Fruit fly (Drosophila melanogaster) whole organism, prepupa: ENCODE data around the gene CG33285.

Source experiments
- CG10669 ChIP-seq: fragments of 200-800 bp; sonication (Bioruptor generic); optimal IDR thresholded peaks from 3 replicates; lab custom pipeline; 2018; ENCODE audit warnings: missing biosample characterization, mild to moderate bottlenecking, missing genetic modification characterization, moderate library complexity
- CG11762 ChIP-seq: fragments of 200-800 bp; sonication (Bioruptor generic); optimal IDR thresholded peaks from 3 replicates; lab custom pipeline; 2016; ENCODE audit warnings: missing biosample characterization, missing genetic modification characterization; ENCODE audit not compliant: insufficient read depth
- CG11902 ChIP-seq: fragments of 200-800 bp; sonication (Bioruptor generic); optimal IDR thresholded peaks from 3 replicates; lab custom pipeline; 2016; ENCODE audit warnings: missing biosample characterization, missing genetic modification characterization
- CG15336 ChIP-seq: fragments of 200-800 bp; sonication (Bioruptor generic); IDR thresholded peaks from 2 replicates; pipeline ENCODE4 v1.3.6; 2022; ENCODE audit warnings: missing biosample characterization, missing genetic modification characterization
- CG1621 ChIP-seq: fragments of 200-800 bp; sonication (Bioruptor generic); optimal IDR thresholded peaks from 3 replicates; lab custom pipeline; 2018; ENCODE audit warnings: missing biosample characterization, mild to moderate bottlenecking, missing genetic modification characterization
- CG3032 ChIP-seq: fragments of 200-800 bp; optimal IDR thresholded peaks from 2 replicates; lab custom pipeline; 2019; ENCODE audit warnings: missing biosample characterization, mild to moderate bottlenecking, missing genetic modification characterization, moderate library complexity
- CG31627 ChIP-seq: fragments of 200-800 bp; sonication (Bioruptor generic); optimal IDR thresholded peaks from 3 replicates; lab custom pipeline; 2016; ENCODE audit warnings: missing biosample characterization, missing genetic modification characterization
- CG32006 ChIP-seq: fragments of 200-800 bp; sonication (Bioruptor generic); optimal IDR thresholded peaks from 3 replicates; lab custom pipeline; 2017; ENCODE audit warnings: missing biosample characterization, mild to moderate bottlenecking, missing genetic modification characterization
- CG34406 ChIP-seq: fragments of 200-800 bp; sonication (Bioruptor generic); optimal IDR thresholded peaks from 3 replicates; lab custom pipeline; 2016; ENCODE audit warnings: missing biosample characterization, missing genetic modification characterization
- CG3919 ChIP-seq: fragments of 200-800 bp; sonication (Bioruptor generic); optimal IDR thresholded peaks from 3 replicates; lab custom pipeline; 2016; ENCODE audit warnings: missing biosample characterization, missing genetic modification characterization
- CG4318 ChIP-seq: fragments of 200-800 bp; sonication (Bioruptor generic); optimal IDR thresholded peaks from 3 replicates; lab custom pipeline; 2017; ENCODE audit warnings: missing biosample characterization, mild to moderate bottlenecking, missing genetic modification characterization
- CG6276 ChIP-seq: fragments of 200-800 bp; sonication (Bioruptor generic); optimal IDR thresholded peaks from 2 replicates; lab custom pipeline; 2017; ENCODE audit warnings: missing biosample characterization, mild to moderate bottlenecking, missing genetic modification characterization
- CG6792 ChIP-seq: fragments of 200-800 bp; sonication (Bioruptor generic); optimal IDR thresholded peaks from 3 replicates; lab custom pipeline; 2016; ENCODE audit warnings: missing biosample characterization, missing genetic modification characterization
- CG6808 ChIP-seq: fragments of 200-800 bp; sonication (Bioruptor generic); optimal IDR thresholded peaks from 3 replicates; lab custom pipeline; 2017; ENCODE audit warnings: missing biosample characterization, missing genetic modification characterization, mild to moderate bottlenecking, moderate library complexity, missing genetic modification reagents
- CG7368 ChIP-seq: fragments of 200-800 bp; sonication (Bioruptor generic); optimal IDR thresholded peaks from 3 replicates; lab custom pipeline; 2016; ENCODE audit warnings: missing biosample characterization, missing genetic modification characterization
- CG8319 ChIP-seq: fragments of 200-800 bp; sonication (Bioruptor generic); optimal IDR thresholded peaks from 3 replicates; lab custom pipeline; 2016; ENCODE audit warnings: missing biosample characterization, missing genetic modification characterization
- CG8632 ChIP-seq: fragments of 200-800 bp; sonication (Bioruptor generic); optimal IDR thresholded peaks from 3 replicates; lab custom pipeline; 2016; ENCODE audit warnings: missing biosample characterization, missing genetic modification characterization
- CG9139 ChIP-seq: fragments of 200-800 bp; sonication (Bioruptor generic); optimal IDR thresholded peaks from 3 replicates; lab custom pipeline; 2017; ENCODE audit warnings: missing biosample characterization, mild to moderate bottlenecking, missing genetic modification characterization
- Eip75B ChIP-seq: fragments of 200-800 bp; sonication (Bioruptor generic); optimal IDR thresholded peaks from 3 replicates; lab custom pipeline; 2016; ENCODE audit warnings: missing biosample characterization, missing genetic modification characterization
- Eip78C ChIP-seq: fragments of 200-800 bp; sonication (Bioruptor generic); peaks from one replicate; lab custom pipeline; 2016; ENCODE audit warnings: missing biosample characterization, missing genetic modification characterization
- Eip93F ChIP-seq: fragments of 200-800 bp; sonication (Bioruptor generic); optimal IDR thresholded peaks from 2 replicates; lab custom pipeline; 2016; ENCODE audit warnings: missing biosample characterization, mild to moderate bottlenecking, missing genetic modification characterization
- Ets21C ChIP-seq: fragments of 200-800 bp; sonication (Bioruptor generic); optimal IDR thresholded peaks from 3 replicates; lab custom pipeline; 2016; ENCODE audit warnings: missing biosample characterization, missing genetic modification characterization
- Ets96B ChIP-seq: fragments of 200-800 bp; optimal IDR thresholded peaks from 2 replicates; lab custom pipeline; 2019; ENCODE audit warnings: missing biosample characterization, mild to moderate bottlenecking, missing genetic modification characterization, moderate library complexity
- Hr38 ChIP-seq: sonication (Bioruptor generic); optimal IDR thresholded peaks from 2 replicates; lab custom pipeline; 2016; ENCODE audit warnings: missing biosample characterization, missing genetic modification characterization
- Hr39 ChIP-seq: fragments of 200-800 bp; sonication (Bioruptor generic); optimal IDR thresholded peaks from 2 replicates; lab custom pipeline; 2016; ENCODE audit warnings: missing biosample characterization, missing genetic modification characterization
- Hr4 ChIP-seq: fragments of 200-800 bp; sonication (Bioruptor generic); optimal IDR thresholded peaks from 3 replicates; lab custom pipeline; 2016; ENCODE audit warnings: missing biosample characterization, missing genetic modification characterization
- Lpt ChIP-seq: fragments of 200-800 bp; sonication (Bioruptor generic); optimal IDR thresholded peaks from 3 replicates; lab custom pipeline; 2016; ENCODE audit warnings: missing biosample characterization, missing genetic modification characterization
- OdsH ChIP-seq: fragments of 200-800 bp; sonication (Bioruptor generic); optimal IDR thresholded peaks from 3 replicates; lab custom pipeline; 2016; ENCODE audit warnings: missing biosample characterization, missing genetic modification characterization
- Sox102F ChIP-seq: fragments of 200-800 bp; sonication (Bioruptor generic); optimal IDR thresholded peaks from 2 replicates; lab custom pipeline; 2016; ENCODE audit warnings: missing biosample characterization, mild to moderate bottlenecking, missing genetic modification characterization
- Sox15 ChIP-seq: fragments of 200-800 bp; sonication (Bioruptor generic); optimal IDR thresholded peaks from 3 replicates; lab custom pipeline; 2016; ENCODE audit warnings: missing biosample characterization, missing genetic modification characterization
- achi ChIP-seq: fragments of 200-800 bp; sonication (Bioruptor generic); optimal IDR thresholded peaks from 3 replicates; lab custom pipeline; 2016; ENCODE audit warnings: missing biosample characterization, missing genetic modification characterization
- acj6 ChIP-seq: fragments of 200-800 bp; sonication (Bioruptor generic); optimal IDR thresholded peaks from 3 replicates; lab custom pipeline; 2016; ENCODE audit warnings: missing biosample characterization, missing genetic modification characterization
- cyc ChIP-seq: fragments of 200-800 bp; sonication (Bioruptor generic); optimal IDR thresholded peaks from 3 replicates; lab custom pipeline; 2016; ENCODE audit warnings: missing biosample characterization, missing genetic modification characterization
- dac ChIP-seq: fragments of 200-800 bp; sonication (Bioruptor generic); optimal IDR thresholded peaks from 2 replicates; lab custom pipeline; 2017; ENCODE audit warnings: missing biosample characterization, mild to moderate bottlenecking, missing genetic modification characterization
- dsx ChIP-seq: fragments of 200-800 bp; optimal IDR thresholded peaks from 3 replicates; lab custom pipeline; 2019; ENCODE audit warnings: missing biosample characterization, mild to moderate bottlenecking, missing genetic modification characterization, moderate library complexity; ENCODE audit not compliant: poor library complexity, severe bottlenecking
- eg ChIP-seq: fragments of 200-800 bp; sonication (Bioruptor generic); IDR thresholded peaks from 3 replicates; pipeline ENCODE4 v1.3.6; 2022; ENCODE audit warnings: missing biosample characterization, missing genetic modification characterization
- esn ChIP-seq: fragments of 200-800 bp; sonication (Bioruptor generic); optimal IDR thresholded peaks from 2 replicates; lab custom pipeline; 2016; ENCODE audit warnings: missing biosample characterization, mild to moderate bottlenecking, missing genetic modification characterization, moderate library complexity
- fd59A ChIP-seq: fragments of 200-800 bp; sonication (Bioruptor generic); optimal IDR thresholded peaks from 2 replicates; lab custom pipeline; 2017; ENCODE audit warnings: missing biosample characterization, mild to moderate bottlenecking, missing genetic modification characterization, missing genetic modification reagents
- fd85E ChIP-seq: fragments of 200-800 bp; sonication (Bioruptor generic); optimal IDR thresholded peaks from 3 replicates; lab custom pipeline; 2016; ENCODE audit warnings: missing biosample characterization, missing genetic modification characterization
- fkh ChIP-seq: fragments of 200-800 bp; sonication (Bioruptor generic); optimal IDR thresholded peaks from 3 replicates; lab custom pipeline; 2017; ENCODE audit warnings: missing biosample characterization, mild to moderate bottlenecking, missing genetic modification characterization, moderate library complexity
- lz ChIP-seq: fragments of 200-800 bp; sonication (Bioruptor generic); optimal IDR thresholded peaks from 3 replicates; lab custom pipeline; 2016; ENCODE audit warnings: missing biosample characterization, missing genetic modification characterization
- net ChIP-seq: fragments of 200-800 bp; sonication (Bioruptor generic); optimal IDR thresholded peaks from 3 replicates; lab custom pipeline; 2016; ENCODE audit warnings: missing biosample characterization, missing genetic modification characterization
- pdm3 ChIP-seq: fragments of 200-800 bp; sonication (Bioruptor generic); optimal IDR thresholded peaks from 3 replicates; lab custom pipeline; 2016; ENCODE audit warnings: missing biosample characterization, missing genetic modification characterization
- spab ChIP-seq: fragments of 200-800 bp; sonication (Bioruptor generic); optimal IDR thresholded peaks from 2 replicates; lab custom pipeline; 2017; ENCODE audit warnings: missing biosample characterization, mild to moderate bottlenecking, missing genetic modification characterization, missing genetic modification reagents
- ss ChIP-seq, 2 experiments: fragments of 200-800 bp; sonication (Bioruptor generic); optimal IDR thresholded peaks; 2 replicates in 1 of 2; 3 replicates in 1 of 2; lab custom pipeline; 2017 to 2018; ENCODE audit warnings: mild to moderate bottlenecking in 2 of 2, missing biosample characterization in 2 of 2, missing genetic modification characterization in 2 of 2, moderate library complexity in 1 of 2
- svp ChIP-seq: fragments of 200-800 bp; sonication (Bioruptor generic); peaks from one replicate; lab custom pipeline; 2016; ENCODE audit warnings: missing biosample characterization, missing genetic modification characterization
- topi ChIP-seq: fragments of 200-800 bp; sonication (Bioruptor generic); optimal IDR thresholded peaks from 3 replicates; lab custom pipeline; 2016; ENCODE audit warnings: missing biosample characterization, missing genetic modification characterization
- vri ChIP-seq: fragments of 200-800 bp; sonication (Bioruptor generic); optimal IDR thresholded peaks from 3 replicates; lab custom pipeline; 2016; ENCODE audit warnings: missing biosample characterization, mild to moderate bottlenecking, missing genetic modification characterization

Gene CG33285

dm6 chr3L:21123453-21123852 is 34.7 kb upstream of the CG33285 start, which contains the start of gene CG33284:
TSS of gene CG33284 (plus strand) at chr3L:21123753.
- TF ChIP-seq spab (no peak), OdsH (GFP tag; lab: Kevin White, UChicago) (no peak), Ets21C (no peak), Sox102F (GFP tag; lab: Kevin White, UChicago) (no peak), CG32006 (GFP tag; lab: Kevin White, UChicago) (no peak), esn (GFP tag; lab: Kevin White, UChicago) (no peak), CG3919 (GFP tag; lab: Kevin White, UChicago) (no peak), Eip93F (GFP tag; lab: Kevin White, UChicago) (no peak), Hr4 (GFP tag; lab: Kevin White, UChicago) (no peak), CG6808 (GFP tag; lab: Kevin White, UChicago) (no peak), net (GFP tag; lab: Kevin White, UChicago) (no peak), Sox15 (GFP tag; lab: Kevin White, UChicago) (no peak)

DNA sequence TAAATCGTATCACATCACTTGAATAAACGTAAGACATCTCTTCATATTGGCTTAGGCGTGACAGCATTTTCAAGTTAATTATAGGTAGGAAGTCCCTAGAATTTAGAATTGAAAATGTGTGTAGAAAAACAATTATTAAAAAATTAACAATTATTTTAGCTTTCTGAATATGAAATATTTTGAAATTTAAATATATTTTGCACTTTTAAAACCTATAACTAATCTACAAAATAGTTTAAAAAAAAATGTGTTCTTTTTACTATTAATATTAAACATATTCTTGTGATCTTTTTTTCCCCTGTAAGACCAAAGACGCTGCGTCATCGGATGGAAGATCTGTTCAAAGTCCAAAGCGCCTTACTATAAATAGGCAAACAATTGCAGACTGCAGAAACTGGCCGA is 33.7 kb upstream of the CG33285 start:
- TF ChIP-seq CG3919 (GFP tag; lab: Kevin White, UChicago) (peak; percentile 50), CG10669 (GFP tag; lab: Kevin White, UChicago) (peak; percentile 22), CG15336 (GFP tag; lab: Robert Waterston, UW) (no peak), Ets96B (tag; lab: Kevin White, UChicago) (peak; percentile 63), CG9139 (GFP tag; lab: Kevin White, UChicago) (peak; percentile 48), fd59A (GFP tag; lab: Kevin White, UChicago) (peak; percentile 15), CG32006 (GFP tag; lab: Kevin White, UChicago) (peak; percentile 66), vri (GFP tag; lab: Kevin White, UChicago) (no peak), Eip78C (GFP tag; lab: Kevin White, UChicago) (peak; percentile 76), Hr38 (no peak), CG8319 (no peak), spab (peak; percentile 42), svp (GFP tag; lab: Kevin White, UChicago) (no peak), OdsH (GFP tag; lab: Kevin White, UChicago) (peak; percentile 2), CG11902 (GFP tag; lab: Kevin White, UChicago) (no peak), CG3032 (peak; percentile 48), CG6808 (GFP tag; lab: Kevin White, UChicago) (peak; percentile 69), Ets21C (no peak), CG6792 (GFP tag; lab: Kevin White, UChicago) (no peak), lz (GFP tag; lab: Kevin White, UChicago) (no peak), Lpt (GFP tag; lab: Kevin White, UChicago) (peak; percentile 43), CG8632 (GFP tag; lab: Kevin White, UChicago) (no peak), dsx (GFP tag; lab: Kevin White, UChicago) (no peak), eg (GFP tag; lab: Robert Waterston, UW) (no peak), CG11762 (no peak), fkh (GFP tag; lab: Kevin White, UChicago) (no peak), Hr39 (no peak), net (GFP tag; lab: Kevin White, UChicago) (peak; percentile 23), ss (GFP tag; optimal IDR thresholded peaks at IDR 0.05; lab: Kevin White, UChicago) (peak; percentile 32 to 76), CG1621 (tag; lab: Kevin White, UChicago) (no peak), Sox102F (GFP tag; lab: Kevin White, UChicago) (no peak), Sox15 (GFP tag; lab: Kevin White, UChicago) (no peak), acj6 (GFP tag; lab: Kevin White, UChicago) (peak; percentile 19), Eip93F (GFP tag; lab: Kevin White, UChicago) (no peak), esn (GFP tag; lab: Kevin White, UChicago) (no peak), CG34406 (GFP tag; lab: Kevin White, UChicago) (no peak), CG7368 (GFP tag; lab: Kevin White, UChicago) (no peak), CG6276 (GFP tag; lab: Kevin White, UChicago) (peak; percentile 52), cyc (GFP tag; lab: Kevin White, UChicago) (no peak), topi (no peak), pdm3 (GFP tag; lab: Kevin White, UChicago) (no peak), dac (no peak), Hr4 (GFP tag; lab: Kevin White, UChicago) (peak; percentile 0), fd85E (GFP tag; lab: Kevin White, UChicago) (no peak), Eip75B (GFP tag; lab: Kevin White, UChicago) (no peak), achi (GFP tag; lab: Kevin White, UChicago) (peak; percentile 46), CG4318 (GFP tag; lab: Kevin White, UChicago) (peak; percentile 45), CG31627 (GFP tag; lab: Kevin White, UChicago) (no peak)
